Worm (Caenorhabditis elegans) whole organism, midembryonic: Measurements from ENCODE around the gene T04C12.9.

Experiments
- T22C8.4 ChIP-seq: fragments of 200-800 bp; sonication (Bioruptor generic); IDR thresholded peaks from 2 replicates; pipeline ENCODE4 v1.3.6; 2022; ENCODE audit warnings: missing genetic modification characterization, missing compliant biosample characterization
- cog-1 ChIP-seq: sonication (generic microtip); optimal IDR thresholded peaks from 2 replicates; lab custom pipeline; 2016; ENCODE audit warnings: missing genetic modification characterization, missing compliant biosample characterization
- flt-1 ChIP-seq: fragments of 200-800 bp; sonication (Bioruptor generic); IDR thresholded peaks from 2 replicates; pipeline ENCODE4 v1.3.6; 2022; ENCODE audit warnings: missing genetic modification characterization, missing compliant biosample characterization
- klf-2 ChIP-seq: fragments of 200-800 bp; sonication (Bioruptor generic); conservative IDR thresholded peaks from 2 replicates; pipeline ENCODE4 v1.3.6; 2022; ENCODE audit warnings: missing genetic modification reagents, missing genetic modification characterization, missing compliant biosample characterization
- ref-1 ChIP-seq: fragments of 200-800 bp; sonication (Bioruptor generic); conservative IDR thresholded peaks from 2 replicates; pipeline ENCODE4 v1.3.6; 2022; ENCODE audit warnings: missing genetic modification reagents, missing genetic modification characterization, missing compliant biosample characterization
- ztf-23 ChIP-seq: fragments of 200-800 bp; sonication (Bioruptor generic); IDR thresholded peaks from 2 replicates; pipeline ENCODE4 v1.3.6; 2022; ENCODE audit warnings: missing genetic modification reagents, missing genetic modification characterization, missing compliant biosample characterization

ce11 chrV:11051921-11052320 is 11.1 kb downstream of the T04C12.9 start, which contains the start of gene T04C12.33:
- TF ChIP-seq flt-1 (no peak), T22C8.4 (GFP tag; lab: Robert Waterston, UW) (no peak), cog-1 (tag; lab: Kevin White, UChicago) (no peak), ztf-23 (GFP tag; lab: Robert Waterston, UW) (no peak), ref-1 (GFP tag; lab: Robert Waterston, UW) (no peak), klf-2 (no peak)
